Worm (Caenorhabditis elegans) whole organism, late embryonic: ENCODE data around the gene rsr-2.

Source experiments
- ama-1 ChIP-seq: fragments of 150-350 bp; optimal IDR thresholded peaks from 2 replicates; lab custom pipeline; 2014
- elt-4 ChIP-seq: sonication (generic microtip); optimal IDR thresholded peaks from 2 replicates; lab custom pipeline; 2016; ENCODE audit warnings: missing genetic modification characterization, missing compliant biosample characterization
- hlh-6 ChIP-seq: sonication (generic microtip); optimal IDR thresholded peaks from 2 replicates; lab custom pipeline; 2016; ENCODE audit warnings: missing genotype, missing genetic modification characterization, missing compliant biosample characterization
- nfya-1 ChIP-seq: sonication (generic microtip); optimal IDR thresholded peaks from 2 replicates; lab custom pipeline; 2017; ENCODE audit warnings: missing genetic modification characterization, mild to moderate bottlenecking, missing compliant biosample characterization, antibody characterized with exemption, moderate library complexity
- npax-4 ChIP-seq: sonication (generic microtip); optimal IDR thresholded peaks from 2 replicates; lab custom pipeline; 2016; ENCODE audit warnings: missing genetic modification characterization, missing compliant biosample characterization
- pha-2 ChIP-seq: sonication (generic microtip); optimal IDR thresholded peaks from 2 replicates; lab custom pipeline; 2017; ENCODE audit warnings: mild to moderate bottlenecking, missing genetic modification characterization, missing compliant biosample characterization
- pqm-1 ChIP-seq: sonication (generic microtip); optimal IDR thresholded peaks from 2 replicates; lab custom pipeline; 2016; ENCODE audit warnings: missing genetic modification characterization, missing compliant biosample characterization
- unc-86 ChIP-seq: sonication (generic microtip); optimal IDR thresholded peaks from 2 replicates; lab custom pipeline; 2016; ENCODE audit warnings: missing genetic modification characterization, missing compliant biosample characterization
- zip-5 ChIP-seq: sonication (generic microtip); optimal IDR thresholded peaks from 2 replicates; lab custom pipeline; 2016; ENCODE audit warnings: missing genetic modification characterization, missing compliant biosample characterization
- ztf-16 ChIP-seq: sonication (generic microtip); optimal IDR thresholded peaks from 2 replicates; lab custom pipeline; 2017; ENCODE audit warnings: missing genetic modification characterization, missing compliant biosample characterization

- TF ChIP-seq nfya-1: no peak
- no peak for TF ChIP-seq ztf-16
- TF ChIP-seq pha-2 (tag; lab: Kevin White, UChicago): no peak
- TF ChIP-seq npax-4: no peak
- TF ChIP-seq zip-5 (tag; lab: Kevin White, UChicago): no peak
- no peak for TF ChIP-seq ama-1 (lab: Kevin White, UChicago)
- no peak for TF ChIP-seq elt-4 (tag; lab: Kevin White, UChicago)
- no peak for TF ChIP-seq hlh-6
- no peak for TF ChIP-seq unc-86 (tag; lab: Kevin White, UChicago)
- TF ChIP-seq pqm-1 (tag; lab: Kevin White, UChicago): no peak
Measured at ce11 chrII:12264847-12265246, 39.7 kb downstream of the rsr-2 start.
